Worm (Caenorhabditis elegans) whole organism, L1 larva: Measurements from ENCODE around the gene ifa-3.

Experiments
- C16A3.4 ChIP-seq: fragments of 150-350 bp; optimal IDR thresholded peaks from 2 replicates; lab custom pipeline; 2014; ENCODE audit warnings: missing biosample characterization, missing genetic modification characterization
- F16B12.6 ChIP-seq: fragments of 150-350 bp; optimal IDR thresholded peaks from 2 replicates; lab custom pipeline; 2014; ENCODE audit warnings: missing biosample characterization, missing genetic modification characterization
- ceh-82 ChIP-seq, 3 experiments: fragments of 150-350 bp in 1 of 3; sonication (generic microtip) in 2 of 3; optimal IDR thresholded peaks; 2 replicates each; lab custom pipeline; 2014 to 2017; ENCODE audit warnings: missing biosample characterization in 3 of 3, missing genetic modification characterization in 3 of 3
- ceh-88 ChIP-seq: fragments of 200-800 bp; sonication (Bioruptor generic); IDR thresholded peaks from 2 replicates; pipeline ENCODE4 v1.3.6; 2022; ENCODE audit warnings: missing genetic modification characterization, missing compliant biosample characterization
- efl-1 ChIP-seq, 4 experiments: fragments of 150-350 bp; optimal IDR thresholded peaks in 3 of 4; peaks in 1 of 4; 1 replicate in 1 of 4; 2 replicates in 3 of 4; lab custom pipeline; 2014; ENCODE audit warnings: missing biosample characterization in 2 of 4, missing genetic modification characterization in 2 of 4, missing genetic modification reagents in 2 of 4
- efl-3 ChIP-seq: fragments of 200-800 bp; sonication (Bioruptor generic); optimal IDR thresholded peaks from 2 replicates; lab custom pipeline; 2018; ENCODE audit warnings: mild to moderate bottlenecking, missing genetic modification characterization, missing compliant biosample characterization
- egl-13 ChIP-seq: sonication (generic microtip); optimal IDR thresholded peaks from 2 replicates; lab custom pipeline; 2016; ENCODE audit warnings: missing genotype, missing genetic modification reagents, missing genetic modification characterization, missing compliant biosample characterization
- elt-2 ChIP-seq: sonication (generic microtip); optimal IDR thresholded peaks from 2 replicates; lab custom pipeline; 2016; ENCODE audit warnings: missing genetic modification characterization, mild to moderate bottlenecking, inconsistent platforms, missing compliant biosample characterization, missing genetic modification reagents
- fkh-4 ChIP-seq: sonication (generic microtip); optimal IDR thresholded peaks from 2 replicates; lab custom pipeline; 2016; ENCODE audit warnings: missing compliant biosample characterization, missing genetic modification characterization, borderline replicate concordance
- grh-1 ChIP-seq: fragments of 200-800 bp; sonication (Bioruptor generic); IDR thresholded peaks from 2 replicates; pipeline ENCODE4 v1.3.6; 2022; ENCODE audit warnings: missing genetic modification reagents, missing genetic modification characterization, missing compliant biosample characterization
- irx-1 ChIP-seq: sonication (generic microtip); optimal IDR thresholded peaks from 2 replicates; lab custom pipeline; 2016; ENCODE audit warnings: missing genetic modification characterization, missing compliant biosample characterization
- isw-1 ChIP-seq: fragments of 200-800 bp; sonication (Bioruptor generic); IDR thresholded peaks from 2 replicates; pipeline ENCODE4 v1.3.6; 2022; ENCODE audit warnings: missing genetic modification characterization, missing compliant biosample characterization
- lin-13 ChIP-seq: fragments of 150-350 bp; optimal IDR thresholded peaks from 2 replicates; lab custom pipeline; 2014; ENCODE audit warnings: missing biosample characterization, missing genetic modification reagents, missing genetic modification characterization
- lin-35 ChIP-seq, 2 experiments: fragments of 150-350 bp; optimal IDR thresholded peaks; 2 replicates each; lab custom pipeline; 2014; ENCODE audit warnings: missing biosample characterization in 2 of 2, missing genetic modification characterization in 2 of 2, missing genetic modification reagents in 2 of 2
- lsy-2 ChIP-seq, 2 experiments: fragments of 150-350 bp; optimal IDR thresholded peaks; 2 replicates each; lab custom pipeline; 2014; ENCODE audit warnings: missing biosample characterization in 2 of 2, missing genetic modification characterization in 2 of 2
- mdl-1 ChIP-seq, 2 experiments: fragments of 150-350 bp; optimal IDR thresholded peaks; 2 replicates each; lab custom pipeline; 2014 to 2017; ENCODE audit warnings: missing biosample characterization in 2 of 2, missing genetic modification characterization in 2 of 2, inconsistent platforms in 1 of 2
- nhr-11 ChIP-seq: fragments of 150-350 bp; optimal IDR thresholded peaks from 2 replicates; lab custom pipeline; 2014; ENCODE audit warnings: missing biosample characterization, missing genetic modification characterization
- nhr-12 ChIP-seq: sonication (generic microtip); optimal IDR thresholded peaks from 2 replicates; lab custom pipeline; 2017; ENCODE audit warnings: missing biosample characterization, missing genetic modification characterization
- nhr-19 ChIP-seq: fragments of 200-800 bp; sonication (Bioruptor generic); conservative IDR thresholded peaks from 2 replicates; pipeline ENCODE4 v1.3.6; 2022; ENCODE audit warnings: missing genetic modification characterization, missing compliant biosample characterization
- nhr-20 ChIP-seq: sonication (generic microtip); optimal IDR thresholded peaks from 2 replicates; lab custom pipeline; 2016; ENCODE audit warnings: mild to moderate bottlenecking, missing genetic modification characterization, missing compliant biosample characterization
- nhr-237 ChIP-seq: fragments of 150-350 bp; optimal IDR thresholded peaks from 2 replicates; lab custom pipeline; 2014; ENCODE audit warnings: missing biosample characterization, missing genetic modification characterization
- nhr-71 ChIP-seq: sonication (generic microtip); optimal IDR thresholded peaks from 2 replicates; lab custom pipeline; 2016; ENCODE audit warnings: mild to moderate bottlenecking, missing genetic modification characterization, moderate library complexity, missing compliant biosample characterization
- nhr-76 ChIP-seq: sonication (generic microtip); optimal IDR thresholded peaks from 2 replicates; lab custom pipeline; 2017; ENCODE audit warnings: missing biosample characterization, missing genetic modification characterization
- nhr-90 ChIP-seq: sonication (generic microtip); optimal IDR thresholded peaks from 2 replicates; lab custom pipeline; 2016; ENCODE audit warnings: mild to moderate bottlenecking, missing genetic modification characterization, missing compliant biosample characterization; ENCODE audit not compliant: poor library complexity
- pqm-1 ChIP-seq: sonication (generic microtip); optimal IDR thresholded peaks from 3 replicates; lab custom pipeline; 2017; ENCODE audit warnings: missing biosample characterization, missing genetic modification characterization
- rnt-1 ChIP-seq: sonication (generic microtip); optimal IDR thresholded peaks from 2 replicates; lab custom pipeline; 2016; ENCODE audit warnings: mild to moderate bottlenecking, missing genetic modification characterization, moderate library complexity, missing compliant biosample characterization
- skn-1 ChIP-seq: fragments of 150-350 bp; optimal IDR thresholded peaks from 2 replicates; lab custom pipeline; 2014; ENCODE audit warnings: missing biosample characterization, missing genetic modification characterization
- snpc-4 ChIP-seq: fragments of 150-350 bp; optimal IDR thresholded peaks from 2 replicates; lab custom pipeline; 2014; ENCODE audit warnings: missing biosample characterization, missing genetic modification characterization
- swsn-7 ChIP-seq: sonication (generic microtip); optimal IDR thresholded peaks from 2 replicates; lab custom pipeline; 2016; ENCODE audit warnings: missing genetic modification characterization, missing compliant biosample characterization
- unc-130 ChIP-seq: fragments of 150-350 bp; optimal IDR thresholded peaks from 2 replicates; lab custom pipeline; 2017; ENCODE audit warnings: missing biosample characterization, missing genetic modification characterization, inconsistent platforms
- unc-30 ChIP-seq: sonication (generic microtip); optimal IDR thresholded peaks from 2 replicates; lab custom pipeline; 2017; ENCODE audit warnings: missing biosample characterization, missing genetic modification characterization
- unc-62 ChIP-seq: fragments of 150-350 bp; optimal IDR thresholded peaks from 2 replicates; lab custom pipeline; 2014; ENCODE audit warnings: missing biosample characterization, missing genetic modification reagents, missing genetic modification characterization
- unc-86 ChIP-seq: sonication (generic microtip); optimal IDR thresholded peaks from 2 replicates; lab custom pipeline; 2016; ENCODE audit warnings: missing genetic modification characterization, missing compliant biosample characterization
- xbp-1 ChIP-seq: sonication (generic microtip); optimal IDR thresholded peaks from 2 replicates; lab custom pipeline; 2016; ENCODE audit warnings: missing genetic modification characterization, missing compliant biosample characterization
- zip-4 ChIP-seq: fragments of 200-800 bp; sonication (Bioruptor generic); optimal IDR thresholded peaks from 2 replicates; lab custom pipeline; 2018; ENCODE audit warnings: mild to moderate bottlenecking, missing genetic modification characterization, moderate library complexity, missing compliant biosample characterization
- ztf-11 ChIP-seq, 2 experiments: sonication (generic microtip); optimal IDR thresholded peaks; 2 replicates each; lab custom pipeline; 2016 to 2017; ENCODE audit warnings: missing genetic modification characterization in 2 of 2, missing biosample characterization in 1 of 2, missing compliant biosample characterization in 1 of 2

ifa-3 gene

ce11 chrX:16269969-16270368, at the start of gene ifa-3:
Gene ifa-3, minus strand, starts transcription at chrX:16270069.
- no peak for TF ChIP-seq ceh-82 (tag; optimal IDR thresholded peaks at IDR 0.05; lab: Kevin White, UChicago)
- no peak for TF ChIP-seq egl-13 (tag; lab: Kevin White, UChicago)
- TF ChIP-seq skn-1 (tag; lab: Kevin White, UChicago), result no peak
- TF ChIP-seq fkh-4 (tag; lab: Kevin White, UChicago), result no peak
- TF ChIP-seq pqm-1 (tag; lab: Kevin White, UChicago), result no peak

ce11 chrX:16318248-16318647, 48.4 kb upstream of the ifa-3 start:
- TF ChIP-seq efl-1 (optimal IDR thresholded peaks at IDR 0.05; lab: Kevin White, UChicago) (no peak), efl-1 (GFP tag; optimal IDR thresholded peaks at IDR 0.05 in 1 of 2; lab: Kevin White, UChicago) (peak in 1 of 2 experiments; percentile 72), nhr-237 (tag; lab: Kevin White, UChicago) (no peak)
- TF ChIP-seq, all 84 proteins: peak for 1

- TF ChIP-seq ceh-88 (GFP tag; lab: Robert Waterston, UW), result no peak
- no peak for TF ChIP-seq unc-30 (tag; lab: Kevin White, UChicago)
- no peak for TF ChIP-seq ztf-11 (tag; optimal IDR thresholded peaks at IDR 0.05; lab: Kevin White, UChicago)
- TF ChIP-seq nhr-12, result no peak
- no peak for TF ChIP-seq nhr-71
- TF ChIP-seq F16B12.6 (tag; lab: Kevin White, UChicago), result no peak
- TF ChIP-seq swsn-7, result no peak
- TF ChIP-seq grh-1 (GFP tag; lab: Robert Waterston, UW), result no peak
- TF ChIP-seq nhr-237 (tag; lab: Kevin White, UChicago), result no peak
- no peak for TF ChIP-seq egl-13 (tag; lab: Kevin White, UChicago)
- no peak for TF ChIP-seq zip-4 (GFP tag; lab: Kevin White, UChicago)
- no peak for TF ChIP-seq nhr-76 (tag; lab: Kevin White, UChicago)
- no peak for TF ChIP-seq lsy-2 (tag; optimal IDR thresholded peaks at IDR 0.05; lab: Kevin White, UChicago)
- TF ChIP-seq lin-35 (GFP tag; optimal IDR thresholded peaks at IDR 0.05; lab: Kevin White, UChicago), result no peak
Observed at ce11 chrX:16317629-16318028, 47.8 kb upstream of the ifa-3 start, which contains the start of gene T01B4.3. Gene T01B4.3, minus strand, starts transcription at chrX:16317729.

- TF ChIP-seq egl-13 (tag; lab: Kevin White, UChicago) (no peak), snpc-4 (peak; percentile 14)
- TF ChIP-seq, all 84 proteins: peak for 1
Observed at ce11 chrX:16309705-16310104, 39.8 kb upstream of the ifa-3 start.

- TF ChIP-seq lin-13 (GFP tag; lab: Kevin White, UChicago) (no peak), nhr-12 (no peak), unc-86 (tag; lab: Kevin White, UChicago) (no peak), lin-35 (GFP tag; optimal IDR thresholded peaks at IDR 0.05; lab: Kevin White, UChicago) (no peak), nhr-11 (no peak), isw-1 (GFP tag; lab: Robert Waterston, UW) (no peak), xbp-1 (tag; lab: Kevin White, UChicago) (no peak), fkh-4 (tag; lab: Kevin White, UChicago) (no peak), pqm-1 (tag; lab: Kevin White, UChicago) (no peak), efl-3 (GFP tag; lab: Kevin White, UChicago) (no peak)
- TF ChIP-seq, all 84 proteins: peak for 0
Observed at ce11 chrX:16306164-16306563, 36.3 kb upstream of the ifa-3 start, which contains the start of gene twk-22. Gene twk-22, plus strand, starts transcription at chrX:16306464.

ce11 chrX:16300422-16300821, 30.6 kb upstream of the ifa-3 start:
- TF ChIP-seq nhr-19 (GFP tag; lab: Robert Waterston, UW) (0 out of 2 replicates have a peak, but pooled peaks have one; percentile 14), irx-1 (tag; lab: Kevin White, UChicago) (peak; percentile 6), unc-62 (GFP tag; lab: Kevin White, UChicago) (no peak), unc-86 (tag; lab: Kevin White, UChicago) (no peak), mdl-1 (tag; optimal IDR thresholded peaks at IDR 0.05; lab: Kevin White, UChicago) (no peak), ceh-82 (tag; optimal IDR thresholded peaks at IDR 0.05; lab: Kevin White, UChicago) (peak in 1 of 3 experiments; percentile 8), nhr-20 (tag; lab: Kevin White, UChicago) (peak; percentile 30), lin-35 (GFP tag; optimal IDR thresholded peaks at IDR 0.05; lab: Kevin White, UChicago) (peak in 1 of 2 experiments; percentile 15), rnt-1 (tag; lab: Kevin White, UChicago) (peak; percentile 7), C16A3.4 (peak; percentile 16), efl-1 (optimal IDR thresholded peaks at IDR 0.05; lab: Kevin White, UChicago) (no peak), efl-1 (GFP tag; optimal IDR thresholded peaks at IDR 0.05 in 1 of 2; lab: Kevin White, UChicago) (no peak), elt-2 (peak; percentile 31), nhr-90 (peak; percentile 62), unc-130 (tag; lab: Kevin White, UChicago) (no peak)
